Fruit fly (Drosophila melanogaster) whole organism, prepupa: ENCODE measurements around the gene Mst89B.

Experiments used
- CG10631 ChIP-seq: fragments of 200-800 bp; sonication (Bioruptor generic); optimal IDR thresholded peaks from 2 replicates; lab custom pipeline; 2016; ENCODE audit warnings: missing biosample characterization, missing genetic modification characterization
- CG11902 ChIP-seq: fragments of 200-800 bp; sonication (Bioruptor generic); optimal IDR thresholded peaks from 3 replicates; lab custom pipeline; 2016; ENCODE audit warnings: missing biosample characterization, missing genetic modification characterization
- CG1621 ChIP-seq: fragments of 200-800 bp; sonication (Bioruptor generic); optimal IDR thresholded peaks from 3 replicates; lab custom pipeline; 2018; ENCODE audit warnings: missing biosample characterization, mild to moderate bottlenecking, missing genetic modification characterization
- CG16779 ChIP-seq: fragments of 200-800 bp; sonication (Bioruptor generic); optimal IDR thresholded peaks from 3 replicates; lab custom pipeline; 2017; ENCODE audit warnings: missing biosample characterization, mild to moderate bottlenecking, missing genetic modification characterization
- CG31627 ChIP-seq: fragments of 200-800 bp; sonication (Bioruptor generic); optimal IDR thresholded peaks from 3 replicates; lab custom pipeline; 2016; ENCODE audit warnings: missing biosample characterization, missing genetic modification characterization
- CG32006 ChIP-seq: fragments of 200-800 bp; sonication (Bioruptor generic); optimal IDR thresholded peaks from 3 replicates; lab custom pipeline; 2017; ENCODE audit warnings: missing biosample characterization, mild to moderate bottlenecking, missing genetic modification characterization
- CG34406 ChIP-seq: fragments of 200-800 bp; sonication (Bioruptor generic); optimal IDR thresholded peaks from 3 replicates; lab custom pipeline; 2016; ENCODE audit warnings: missing biosample characterization, missing genetic modification characterization
- CG3919 ChIP-seq: fragments of 200-800 bp; sonication (Bioruptor generic); optimal IDR thresholded peaks from 3 replicates; lab custom pipeline; 2016; ENCODE audit warnings: missing biosample characterization, missing genetic modification characterization
- CG4318 ChIP-seq: fragments of 200-800 bp; sonication (Bioruptor generic); optimal IDR thresholded peaks from 3 replicates; lab custom pipeline; 2017; ENCODE audit warnings: missing biosample characterization, mild to moderate bottlenecking, missing genetic modification characterization
- CG6163 ChIP-seq: fragments of 200-800 bp; sonication (Bioruptor generic); IDR thresholded peaks from 3 replicates; pipeline ENCODE4 v1.3.6; 2022; ENCODE audit warnings: missing biosample characterization, missing genetic modification characterization
- CG6276 ChIP-seq: fragments of 200-800 bp; sonication (Bioruptor generic); optimal IDR thresholded peaks from 2 replicates; lab custom pipeline; 2017; ENCODE audit warnings: missing biosample characterization, mild to moderate bottlenecking, missing genetic modification characterization
- CG6792 ChIP-seq: fragments of 200-800 bp; sonication (Bioruptor generic); optimal IDR thresholded peaks from 3 replicates; lab custom pipeline; 2016; ENCODE audit warnings: missing biosample characterization, missing genetic modification characterization
- CG6808 ChIP-seq: fragments of 200-800 bp; sonication (Bioruptor generic); optimal IDR thresholded peaks from 3 replicates; lab custom pipeline; 2017; ENCODE audit warnings: missing biosample characterization, missing genetic modification characterization, mild to moderate bottlenecking, moderate library complexity, missing genetic modification reagents
- CG6854 ChIP-seq: fragments of 200-800 bp; sonication (Bioruptor generic); optimal IDR thresholded peaks from 2 replicates; lab custom pipeline; 2017; ENCODE audit warnings: missing biosample characterization, mild to moderate bottlenecking, missing genetic modification characterization
- CG7368 ChIP-seq: fragments of 200-800 bp; sonication (Bioruptor generic); optimal IDR thresholded peaks from 3 replicates; lab custom pipeline; 2016; ENCODE audit warnings: missing biosample characterization, missing genetic modification characterization
- CG8319 ChIP-seq: fragments of 200-800 bp; sonication (Bioruptor generic); optimal IDR thresholded peaks from 3 replicates; lab custom pipeline; 2016; ENCODE audit warnings: missing biosample characterization, missing genetic modification characterization
- CG8632 ChIP-seq: fragments of 200-800 bp; sonication (Bioruptor generic); optimal IDR thresholded peaks from 3 replicates; lab custom pipeline; 2016; ENCODE audit warnings: missing biosample characterization, missing genetic modification characterization
- CG9139 ChIP-seq: fragments of 200-800 bp; sonication (Bioruptor generic); optimal IDR thresholded peaks from 3 replicates; lab custom pipeline; 2017; ENCODE audit warnings: missing biosample characterization, mild to moderate bottlenecking, missing genetic modification characterization
- Eip75B ChIP-seq: fragments of 200-800 bp; sonication (Bioruptor generic); optimal IDR thresholded peaks from 3 replicates; lab custom pipeline; 2016; ENCODE audit warnings: missing biosample characterization, missing genetic modification characterization
- Eip78C ChIP-seq: fragments of 200-800 bp; sonication (Bioruptor generic); peaks from one replicate; lab custom pipeline; 2016; ENCODE audit warnings: missing biosample characterization, missing genetic modification characterization
- Ets21C ChIP-seq: fragments of 200-800 bp; sonication (Bioruptor generic); optimal IDR thresholded peaks from 3 replicates; lab custom pipeline; 2016; ENCODE audit warnings: missing biosample characterization, missing genetic modification characterization
- Gug ChIP-seq: fragments of 200-800 bp; sonication (Bioruptor generic); IDR thresholded peaks from 2 replicates; pipeline ENCODE4 v1.3.6; 2022; ENCODE audit warnings: missing biosample characterization, missing genetic modification characterization
- Hr38 ChIP-seq: sonication (Bioruptor generic); optimal IDR thresholded peaks from 2 replicates; lab custom pipeline; 2016; ENCODE audit warnings: missing biosample characterization, missing genetic modification characterization
- Hr4 ChIP-seq: fragments of 200-800 bp; sonication (Bioruptor generic); optimal IDR thresholded peaks from 3 replicates; lab custom pipeline; 2016; ENCODE audit warnings: missing biosample characterization, missing genetic modification characterization
- Lpt ChIP-seq: fragments of 200-800 bp; sonication (Bioruptor generic); optimal IDR thresholded peaks from 3 replicates; lab custom pipeline; 2016; ENCODE audit warnings: missing biosample characterization, missing genetic modification characterization
- Met ChIP-seq: fragments of 200-800 bp; sonication (Bioruptor generic); optimal IDR thresholded peaks from 3 replicates; lab custom pipeline; 2016; ENCODE audit warnings: missing biosample characterization, missing genetic modification characterization
- OdsH ChIP-seq: fragments of 200-800 bp; sonication (Bioruptor generic); optimal IDR thresholded peaks from 3 replicates; lab custom pipeline; 2016; ENCODE audit warnings: missing biosample characterization, missing genetic modification characterization
- Smox ChIP-seq: fragments of 200-800 bp; sonication (Bioruptor generic); optimal IDR thresholded peaks from 3 replicates; lab custom pipeline; 2016; ENCODE audit warnings: missing biosample characterization, missing genetic modification characterization
- Sox102F ChIP-seq: fragments of 200-800 bp; sonication (Bioruptor generic); optimal IDR thresholded peaks from 2 replicates; lab custom pipeline; 2016; ENCODE audit warnings: missing biosample characterization, mild to moderate bottlenecking, missing genetic modification characterization
- Sox14 ChIP-seq: fragments of 200-800 bp; sonication (Bioruptor generic); optimal IDR thresholded peaks from 3 replicates; lab custom pipeline; 2016; ENCODE audit warnings: missing biosample characterization, missing genetic modification characterization
- achi ChIP-seq: fragments of 200-800 bp; sonication (Bioruptor generic); optimal IDR thresholded peaks from 3 replicates; lab custom pipeline; 2016; ENCODE audit warnings: missing biosample characterization, missing genetic modification characterization
- acj6 ChIP-seq: fragments of 200-800 bp; sonication (Bioruptor generic); optimal IDR thresholded peaks from 3 replicates; lab custom pipeline; 2016; ENCODE audit warnings: missing biosample characterization, missing genetic modification characterization
- dsx ChIP-seq: fragments of 200-800 bp; optimal IDR thresholded peaks from 3 replicates; lab custom pipeline; 2019; ENCODE audit warnings: missing biosample characterization, mild to moderate bottlenecking, missing genetic modification characterization, moderate library complexity; ENCODE audit not compliant: poor library complexity, severe bottlenecking
- eg ChIP-seq: fragments of 200-800 bp; sonication (Bioruptor generic); IDR thresholded peaks from 3 replicates; pipeline ENCODE4 v1.3.6; 2022; ENCODE audit warnings: missing biosample characterization, missing genetic modification characterization
- fd59A ChIP-seq: fragments of 200-800 bp; sonication (Bioruptor generic); optimal IDR thresholded peaks from 2 replicates; lab custom pipeline; 2017; ENCODE audit warnings: missing biosample characterization, mild to moderate bottlenecking, missing genetic modification characterization, missing genetic modification reagents
- fd85E ChIP-seq: fragments of 200-800 bp; sonication (Bioruptor generic); optimal IDR thresholded peaks from 3 replicates; lab custom pipeline; 2016; ENCODE audit warnings: missing biosample characterization, missing genetic modification characterization
- fkh ChIP-seq: fragments of 200-800 bp; sonication (Bioruptor generic); optimal IDR thresholded peaks from 3 replicates; lab custom pipeline; 2017; ENCODE audit warnings: missing biosample characterization, mild to moderate bottlenecking, missing genetic modification characterization, moderate library complexity
- lz ChIP-seq: fragments of 200-800 bp; sonication (Bioruptor generic); optimal IDR thresholded peaks from 3 replicates; lab custom pipeline; 2016; ENCODE audit warnings: missing biosample characterization, missing genetic modification characterization
- pdm3 ChIP-seq: fragments of 200-800 bp; sonication (Bioruptor generic); optimal IDR thresholded peaks from 3 replicates; lab custom pipeline; 2016; ENCODE audit warnings: missing biosample characterization, missing genetic modification characterization
- salr ChIP-seq, 2 experiments: fragments of 200-800 bp; sonication (Bioruptor generic); optimal IDR thresholded peaks; 3 replicates each; lab custom pipeline; 2016 to 2018; ENCODE audit warnings: missing biosample characterization in 2 of 2, missing genetic modification characterization in 2 of 2, mild to moderate bottlenecking in 1 of 2
- ss ChIP-seq, 2 experiments: fragments of 200-800 bp; sonication (Bioruptor generic); optimal IDR thresholded peaks; 2 replicates in 1 of 2; 3 replicates in 1 of 2; lab custom pipeline; 2017 to 2018; ENCODE audit warnings: mild to moderate bottlenecking in 2 of 2, missing biosample characterization in 2 of 2, missing genetic modification characterization in 2 of 2, moderate library complexity in 1 of 2
- svp ChIP-seq: fragments of 200-800 bp; sonication (Bioruptor generic); peaks from one replicate; lab custom pipeline; 2016; ENCODE audit warnings: missing biosample characterization, missing genetic modification characterization
- vri ChIP-seq: fragments of 200-800 bp; sonication (Bioruptor generic); optimal IDR thresholded peaks from 3 replicates; lab custom pipeline; 2016; ENCODE audit warnings: missing biosample characterization, mild to moderate bottlenecking, missing genetic modification characterization

The Mst89B gene

dm6 chr3R:16253427-16253883, 13.4 kb upstream of the Mst89B start (continued):
- peak; percentile 82 for TF ChIP-seq acj6 (GFP tag; lab: Kevin White, UChicago)
- peak; percentile 65 for TF ChIP-seq CG11902 (GFP tag; lab: Kevin White, UChicago)
- no peak for TF ChIP-seq Gug
- peak; percentile 85 for TF ChIP-seq achi (GFP tag; lab: Kevin White, UChicago)
- peak; percentile 21 for TF ChIP-seq CG9139
- peak; percentile 75 for TF ChIP-seq Hr4
- TF ChIP-seq CG16779, result peak; percentile 31
- TF ChIP-seq Eip75B (GFP tag; lab: Kevin White, UChicago), result peak; percentile 50
- TF ChIP-seq fd85E (GFP tag; lab: Kevin White, UChicago), result no peak
- TF ChIP-seq ss (GFP tag; optimal IDR thresholded peaks at IDR 0.05; lab: Kevin White, UChicago), result peak in 1 of 2 experiments; percentile 62
- no peak for TF ChIP-seq vri (GFP tag; lab: Kevin White, UChicago)
- TF ChIP-seq Smox (GFP tag; lab: Kevin White, UChicago), result peak; percentile 77
- TF ChIP-seq CG8632 (GFP tag; lab: Kevin White, UChicago), result peak; percentile 83
- TF ChIP-seq Ets21C (GFP tag; lab: Kevin White, UChicago), result peak; percentile 21
- no peak for TF ChIP-seq Hr38 (GFP tag; lab: Kevin White, UChicago)
- no peak for TF ChIP-seq CG6854 (GFP tag; lab: Kevin White, UChicago)
- peak; percentile 86 for TF ChIP-seq CG10631
- TF ChIP-seq CG6276 (GFP tag; lab: Kevin White, UChicago), result peak; percentile 81
- no peak for TF ChIP-seq CG1621 (tag; lab: Kevin White, UChicago)
- TF ChIP-seq CG4318 (GFP tag; lab: Kevin White, UChicago), result peak; percentile 89
- TF ChIP-seq CG6792 (GFP tag; lab: Kevin White, UChicago), result peak; percentile 83
- peak in 1 of 2 experiments; percentile 77 for TF ChIP-seq salr (GFP tag; optimal IDR thresholded peaks at IDR 0.05; lab: Kevin White, UChicago)
- no peak for TF ChIP-seq CG7368
- peak; percentile 84 for TF ChIP-seq CG6808 (GFP tag; lab: Kevin White, UChicago)
- peak; percentile 59 for TF ChIP-seq dsx
- TF ChIP-seq Sox14, result peak; percentile 48
- TF ChIP-seq svp (GFP tag; lab: Kevin White, UChicago), result peak; percentile 86
- peak; percentile 72 for TF ChIP-seq lz (GFP tag; lab: Kevin White, UChicago)
- peak; percentile 75 for TF ChIP-seq fd59A (GFP tag; lab: Kevin White, UChicago)

DNA sequence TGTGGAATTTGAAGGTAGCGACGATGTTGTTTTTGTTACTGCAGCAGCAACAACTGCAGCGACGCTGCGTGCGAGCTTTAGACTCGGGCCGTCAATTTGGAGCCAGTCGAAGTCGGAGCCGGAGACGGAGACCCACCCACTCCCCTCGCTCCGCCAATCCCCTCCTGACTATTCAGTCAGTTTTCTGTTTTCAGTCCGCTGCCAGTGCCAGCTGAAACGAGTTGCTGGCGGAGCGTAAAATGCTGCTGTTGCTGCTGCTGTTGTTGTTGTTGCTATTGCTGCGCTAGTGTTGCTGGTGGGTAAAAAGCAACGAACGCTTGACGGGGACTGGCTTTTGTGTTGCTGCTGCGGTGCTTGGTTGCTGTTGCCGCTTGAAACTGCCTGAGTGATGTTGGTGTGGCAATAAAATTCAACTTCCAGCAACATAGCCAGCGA, 12.8 kb upstream of the Mst89B start:
- TF ChIP-seq CG8319 (no peak), CG1621 (tag; lab: Kevin White, UChicago) (peak; percentile 92), CG6854 (GFP tag; lab: Kevin White, UChicago) (peak; percentile 93), Ets21C (GFP tag; lab: Kevin White, UChicago) (no peak), Lpt (GFP tag; lab: Kevin White, UChicago) (peak; percentile 33), salr (GFP tag; optimal IDR thresholded peaks at IDR 0.05; lab: Kevin White, UChicago) (no peak)

- TF ChIP-seq vri (GFP tag; lab: Kevin White, UChicago) (peak; percentile 26), CG32006 (no peak), Lpt (GFP tag; lab: Kevin White, UChicago) (peak; percentile 2), fkh (GFP tag; lab: Kevin White, UChicago) (no peak), Sox14 (peak; percentile 5), CG11902 (GFP tag; lab: Kevin White, UChicago) (no peak), pdm3 (no peak), eg (no peak), CG4318 (GFP tag; lab: Kevin White, UChicago) (no peak), CG6163 (GFP tag; lab: Robert Waterston, UW) (no peak), CG7368 (no peak), fd59A (GFP tag; lab: Kevin White, UChicago) (no peak), Eip75B (GFP tag; lab: Kevin White, UChicago) (peak; percentile 18), CG3919 (GFP tag; lab: Kevin White, UChicago) (peak; percentile 19), Eip78C (peak; percentile 64), Smox (GFP tag; lab: Kevin White, UChicago) (no peak), CG6808 (GFP tag; lab: Kevin White, UChicago) (peak; percentile 39), ss (GFP tag; optimal IDR thresholded peaks at IDR 0.05; lab: Kevin White, UChicago) (peak in 1 of 2 experiments; percentile 69), CG8632 (GFP tag; lab: Kevin White, UChicago) (no peak), CG34406 (GFP tag; lab: Kevin White, UChicago) (no peak), CG1621 (tag; lab: Kevin White, UChicago) (peak; percentile 11), svp (GFP tag; lab: Kevin White, UChicago) (peak; percentile 77), CG6792 (GFP tag; lab: Kevin White, UChicago) (no peak), OdsH (GFP tag; lab: Kevin White, UChicago) (no peak), achi (GFP tag; lab: Kevin White, UChicago) (peak; percentile 25), Sox102F (GFP tag; lab: Kevin White, UChicago) (peak; percentile 19), Met (GFP tag; lab: Kevin White, UChicago) (no peak), CG31627 (GFP tag; lab: Kevin White, UChicago) (no peak)
These were observed 11.9 kb upstream of the Mst89B start for dm6 chr3R:16254616-16255601.
